Fruit fly (Drosophila melanogaster) whole organism, wandering third instar larva: ENCODE measurements around the gene Swt1.

Source experiments
- Abd-B ChIP-seq: fragments of >200 bp; optimal IDR thresholded peaks from 2 replicates; lab custom pipeline; 2017; ENCODE audit warnings: missing biosample characterization, missing genetic modification characterization
- CG32264 ChIP-seq: fragments of 200-800 bp; sonication (Bioruptor generic); optimal IDR thresholded peaks from 2 replicates; lab custom pipeline; 2016; ENCODE audit warnings: missing biosample characterization, missing genetic modification characterization
- CG9705 ChIP-seq: fragments of 200-800 bp; sonication (Bioruptor generic); optimal IDR thresholded peaks from 2 replicates; lab custom pipeline; 2018; ENCODE audit warnings: missing biosample characterization, mild to moderate bottlenecking, missing genetic modification characterization
- CrebA ChIP-seq: fragments of 200-800 bp; sonication (Bioruptor generic); optimal IDR thresholded peaks from 2 replicates; lab custom pipeline; 2016; ENCODE audit warnings: missing biosample characterization, mild to moderate bottlenecking, missing genetic modification characterization, borderline replicate concordance
- Dfd ChIP-seq: fragments of >200 bp; optimal IDR thresholded peaks from 2 replicates; lab custom pipeline; 2017; ENCODE audit warnings: missing biosample characterization, missing genetic modification characterization
- Dif ChIP-seq: fragments of 200-275, 200-300 bp; sonication (Bioruptor generic); optimal IDR thresholded peaks from 2 replicates; lab custom pipeline; 2018; ENCODE audit warnings: missing biosample characterization, missing genetic modification characterization; ENCODE audit not compliant: partially characterized antibody
- GATAd ChIP-seq: sonication (Bioruptor generic); optimal IDR thresholded peaks from 2 replicates; lab custom pipeline; 2016; ENCODE audit warnings: missing biosample characterization, missing genetic modification characterization
- HLH106 ChIP-seq: fragments of 200-800 bp; optimal IDR thresholded peaks from 3 replicates; lab custom pipeline; 2019; ENCODE audit warnings: missing biosample characterization, mild to moderate bottlenecking, missing genetic modification characterization, moderate library complexity
- Hnf4 ChIP-seq: fragments of 200-800 bp; sonication (Bioruptor generic); optimal IDR thresholded peaks from 2 replicates; lab custom pipeline; 2016; ENCODE audit warnings: missing biosample characterization, mild to moderate bottlenecking, missing genetic modification characterization
- Hr78 ChIP-seq: fragments of >200 bp; optimal IDR thresholded peaks from 2 replicates; lab custom pipeline; 2017; ENCODE audit warnings: missing biosample characterization, missing genetic modification characterization
- Hr83 ChIP-seq: fragments of 200-300 bp; sonication (Bioruptor generic); optimal IDR thresholded peaks from 2 replicates; lab custom pipeline; 2016; ENCODE audit warnings: missing biosample characterization, mild to moderate bottlenecking, missing genetic modification characterization, moderate library complexity; ENCODE audit not compliant: poor library complexity, severe bottlenecking
- Jra ChIP-seq: sonication (Bioruptor generic); optimal IDR thresholded peaks from 2 replicates; lab custom pipeline; 2016; ENCODE audit warnings: missing biosample characterization, missing genetic modification characterization
- Mio ChIP-seq: sonication (Bioruptor generic); optimal IDR thresholded peaks from 2 replicates; lab custom pipeline; 2016; ENCODE audit warnings: missing biosample characterization, missing genetic modification characterization
- Myc ChIP-seq: fragments of >200 bp; optimal IDR thresholded peaks from 2 replicates; lab custom pipeline; 2017
- N ChIP-seq: fragments of >200 bp; optimal IDR thresholded peaks from 2 replicates; lab custom pipeline; 2018; ENCODE audit warnings: missing biosample characterization, missing external identifiers, missing genetic modification characterization
- OdsH ChIP-seq: fragments of 200-800 bp; sonication (Bioruptor generic); optimal IDR thresholded peaks from 2 replicates; lab custom pipeline; 2016; ENCODE audit warnings: missing biosample characterization, mild to moderate bottlenecking, missing genetic modification characterization
- Rel ChIP-seq, 2 experiments: fragments of 200-800 bp; sonication (Bioruptor generic) in 1 of 2; optimal IDR thresholded peaks; 2 replicates in 1 of 2; 3 replicates in 1 of 2; lab custom pipeline; 2016 to 2019; ENCODE audit warnings: mild to moderate bottlenecking in 2 of 2, missing biosample characterization in 2 of 2, missing genetic modification characterization in 2 of 2, moderate library complexity in 1 of 2
- Sp1 ChIP-seq: fragments of 200-800 bp; sonication (Bioruptor generic); optimal IDR thresholded peaks from 3 replicates; lab custom pipeline; 2019; ENCODE audit warnings: missing biosample characterization, mild to moderate bottlenecking, missing genetic modification characterization, moderate library complexity
- Vsx2 ChIP-seq: fragments of 200-300, 225-300 bp; sonication (Bioruptor generic); optimal IDR thresholded peaks from 2 replicates; lab custom pipeline; 2018; ENCODE audit warnings: missing biosample characterization, missing genetic modification characterization; ENCODE audit not compliant: partially characterized antibody
- br ChIP-seq: fragments of 200-800 bp; sonication (Bioruptor generic); optimal IDR thresholded peaks from 2 replicates; lab custom pipeline; 2016; ENCODE audit warnings: missing biosample characterization, missing genetic modification characterization
- brk ChIP-seq: fragments of 200-800 bp; sonication (Bioruptor generic); optimal IDR thresholded peaks from 2 replicates; lab custom pipeline; 2016; ENCODE audit warnings: missing biosample characterization, mild to moderate bottlenecking, missing genetic modification characterization
- dmrt93B ChIP-seq: fragments of 200-800 bp; sonication (Bioruptor generic); optimal IDR thresholded peaks from 2 replicates; lab custom pipeline; 2018; ENCODE audit warnings: missing biosample characterization, mild to moderate bottlenecking, missing genetic modification characterization
- dsf ChIP-seq: sonication (Bioruptor generic); optimal IDR thresholded peaks from 2 replicates; lab custom pipeline; 2016; ENCODE audit warnings: missing biosample characterization, missing genetic modification characterization, borderline replicate concordance
- ey ChIP-seq: fragments of 200-800 bp; sonication (Bioruptor generic); optimal IDR thresholded peaks from 2 replicates; lab custom pipeline; 2016; ENCODE audit warnings: missing biosample characterization, missing genetic modification characterization
- foxo ChIP-seq, 2 experiments: fragments of 200-800 bp; sonication (Bioruptor generic); optimal IDR thresholded peaks; 2 replicates in 1 of 2; 3 replicates in 1 of 2; lab custom pipeline; 2016 to 2017; ENCODE audit warnings: missing biosample characterization in 2 of 2, missing genetic modification characterization in 2 of 2
- h ChIP-seq: fragments of 200-800 bp; sonication (Bioruptor generic); optimal IDR thresholded peaks from 3 replicates; lab custom pipeline; 2016; ENCODE audit warnings: missing biosample characterization, mild to moderate bottlenecking, missing genetic modification characterization
- jim ChIP-seq: fragments of 175-275, 200-325 bp; sonication (Bioruptor generic); optimal IDR thresholded peaks from 2 replicates; lab custom pipeline; 2016; ENCODE audit warnings: missing biosample characterization, mild to moderate bottlenecking, missing genetic modification characterization
- pan ChIP-seq: fragments of >200 bp; optimal IDR thresholded peaks from 2 replicates; lab custom pipeline; 2017
- psq ChIP-seq: fragments of 200-800 bp; sonication (Bioruptor generic); optimal IDR thresholded peaks from 3 replicates; lab custom pipeline; 2017; ENCODE audit warnings: missing biosample characterization, mild to moderate bottlenecking, missing genetic modification characterization, moderate library complexity
- rgr ChIP-seq: fragments of 200-800 bp; sonication (Bioruptor generic); optimal IDR thresholded peaks from 3 replicates; lab custom pipeline; 2016; ENCODE audit warnings: missing biosample characterization, mild to moderate bottlenecking, missing genetic modification characterization
- sage ChIP-seq: fragments of 200-800 bp; sonication (Bioruptor generic); optimal IDR thresholded peaks from 2 replicates; lab custom pipeline; 2016; ENCODE audit warnings: missing biosample characterization, mild to moderate bottlenecking, missing genetic modification characterization
- sv ChIP-seq: fragments of 200-800 bp; sonication (Bioruptor generic); optimal IDR thresholded peaks from 3 replicates; lab custom pipeline; 2016; ENCODE audit warnings: missing biosample characterization, missing genetic modification characterization
- tai ChIP-seq: sonication (Bioruptor generic); optimal IDR thresholded peaks from 2 replicates; lab custom pipeline; 2016; ENCODE audit warnings: missing biosample characterization, missing genetic modification characterization
- woc ChIP-seq: sonication (Bioruptor generic); optimal IDR thresholded peaks from 2 replicates; lab custom pipeline; 2016; ENCODE audit warnings: missing biosample characterization, mild to moderate bottlenecking, missing genetic modification characterization

Swt1 gene

DNA sequence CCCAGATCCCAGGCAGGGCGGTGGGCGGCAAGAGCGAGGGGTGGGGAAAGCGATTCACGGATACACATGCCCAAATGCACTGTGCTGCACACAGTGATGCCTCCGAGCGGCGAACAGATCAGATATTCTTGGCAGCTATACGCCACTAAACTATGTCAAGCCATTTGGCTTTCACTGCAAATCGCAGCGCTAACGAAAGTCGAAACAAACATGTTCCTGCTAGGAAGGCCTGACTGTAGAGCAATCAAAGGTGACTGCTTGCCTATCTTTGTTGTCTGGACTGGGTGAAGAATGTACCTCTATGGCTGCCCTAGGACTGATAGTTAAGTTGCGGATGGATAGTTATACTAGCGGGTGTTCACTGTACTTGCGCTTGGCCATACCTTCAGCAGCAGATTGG, 45.8 kb upstream of the Swt1 start:
- no peak for TF ChIP-seq Mio (GFP tag; lab: Kevin White, UChicago)
- peak; percentile 0 for TF ChIP-seq h (GFP tag; lab: Kevin White, UChicago)
- TF ChIP-seq Rel (GFP tag; optimal IDR thresholded peaks at IDR 0.05; lab: Kevin White, UChicago) = no peak
- TF ChIP-seq Rel (tag; optimal IDR thresholded peaks at IDR 0.05; lab: Kevin White, UChicago) = no peak
- TF ChIP-seq foxo (GFP tag; optimal IDR thresholded peaks at IDR 0.05; lab: Kevin White, UChicago) = peak in 1 of 2 experiments; percentile 26

DNA sequence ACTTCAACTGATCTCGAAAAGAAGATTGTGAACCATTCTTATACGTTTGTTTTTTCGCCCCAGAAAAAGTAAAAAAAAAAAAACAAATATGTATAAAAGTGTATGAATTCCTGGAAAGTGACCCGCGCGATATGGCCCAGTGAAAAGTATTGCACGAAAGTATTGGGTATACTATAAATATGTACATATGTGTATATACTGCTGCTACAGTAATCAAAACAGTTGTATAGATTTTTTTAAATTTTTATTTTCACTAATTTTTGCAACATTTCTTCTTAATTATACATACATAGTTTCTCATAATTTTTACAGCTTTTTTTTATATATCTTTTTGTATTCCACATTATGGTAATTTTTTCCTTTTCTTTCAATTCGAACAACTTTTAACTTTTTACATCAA, 39.9 kb upstream of the Swt1 start, which contains the start of gene CG43133:
TSS of gene CG43133 (minus strand) at position 11 of the 400 bp plus-strand sequence.
- TF ChIP-seq br (GFP tag; lab: Kevin White, UChicago) (no peak), Hr78 (no peak), Vsx2 (GFP tag; lab: Kevin White, UChicago) (no peak), brk (GFP tag; lab: Kevin White, UChicago) (no peak), Jra (GFP tag; lab: Kevin White, UChicago) (no peak), N (GFP tag; lab: Kevin White, UChicago) (no peak), woc (GFP tag; lab: Kevin White, UChicago) (no peak), ey (GFP tag; lab: Kevin White, UChicago) (no peak), Hnf4 (no peak), Rel (GFP tag; optimal IDR thresholded peaks at IDR 0.05; lab: Kevin White, UChicago) (no peak), Rel (tag; optimal IDR thresholded peaks at IDR 0.05; lab: Kevin White, UChicago) (no peak), CG32264 (GFP tag; lab: Kevin White, UChicago) (no peak), pan (lab: Kevin White, UChicago) (no peak), h (GFP tag; lab: Kevin White, UChicago) (no peak), CG9705 (GFP tag; lab: Kevin White, UChicago) (no peak), dsf (GFP tag; lab: Kevin White, UChicago) (no peak), sage (no peak), Myc (lab: Kevin White, UChicago) (no peak)

DNA sequence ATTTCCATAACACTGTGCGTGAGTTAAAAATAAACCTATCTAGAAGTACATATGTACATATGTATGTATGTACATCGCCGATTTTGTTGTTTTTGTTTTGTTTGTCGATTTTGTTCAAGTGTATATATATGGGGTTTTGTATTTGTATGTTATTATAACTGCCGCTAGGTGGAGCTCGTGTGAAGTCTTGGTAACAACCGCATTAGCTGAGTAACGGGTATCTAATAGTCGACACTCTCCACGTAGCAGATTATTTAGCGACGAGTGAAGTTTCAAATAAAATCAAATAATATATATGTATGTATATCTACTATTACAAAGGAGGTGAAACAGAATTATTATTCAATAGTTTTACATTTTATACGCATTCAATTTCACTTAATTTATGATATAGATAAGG, 39.0 kb upstream of the Swt1 start:
- TF ChIP-seq Sp1 (GFP tag; lab: Kevin White, UChicago) = no peak
- TF ChIP-seq jim (GFP tag; lab: Kevin White, UChicago) = no peak
- no peak for TF ChIP-seq Vsx2 (GFP tag; lab: Kevin White, UChicago)
- TF ChIP-seq Hnf4 = no peak
- TF ChIP-seq OdsH (GFP tag; lab: Kevin White, UChicago) = no peak

DNA sequence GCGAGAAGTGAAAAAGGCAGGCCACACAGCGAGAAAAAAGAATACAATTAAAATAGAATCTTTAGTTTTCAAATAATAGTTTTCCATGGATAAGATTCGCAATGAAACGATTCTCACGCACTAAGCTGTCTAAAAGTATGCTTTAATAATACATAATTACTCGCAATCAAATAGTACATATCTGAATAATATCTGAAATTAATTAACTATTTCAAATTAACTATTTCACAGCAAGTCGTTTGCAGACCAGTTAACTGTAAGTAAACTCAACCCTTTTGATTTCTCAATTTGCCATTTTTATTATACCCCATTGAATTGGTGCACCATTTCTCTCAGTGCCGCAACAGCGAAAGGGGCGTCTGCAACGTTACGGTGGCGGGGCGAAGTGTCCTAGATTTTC, 35.2 kb upstream of the Swt1 start:
- TF ChIP-seq rgr (GFP tag; lab: Kevin White, UChicago) = no peak
- TF ChIP-seq tai (GFP tag; lab: Kevin White, UChicago) = no peak
- TF ChIP-seq brk (GFP tag; lab: Kevin White, UChicago) = no peak
- no peak for TF ChIP-seq psq (GFP tag; lab: Kevin White, UChicago)
- no peak for TF ChIP-seq ey (GFP tag; lab: Kevin White, UChicago)
- TF ChIP-seq Hr83 (GFP tag; lab: Kevin White, UChicago) = no peak
- no peak for TF ChIP-seq CG32264 (GFP tag; lab: Kevin White, UChicago)
- no peak for TF ChIP-seq Mio (GFP tag; lab: Kevin White, UChicago)
- TF ChIP-seq GATAd (GFP tag; lab: Kevin White, UChicago) = no peak
- TF ChIP-seq Hr78 = no peak
- TF ChIP-seq h (GFP tag; lab: Kevin White, UChicago) = no peak
- TF ChIP-seq N (GFP tag; lab: Kevin White, UChicago) = no peak
- TF ChIP-seq dsf (GFP tag; lab: Kevin White, UChicago) = no peak
- TF ChIP-seq HLH106 (tag; lab: Kevin White, UChicago) = no peak
- TF ChIP-seq Dif (GFP tag; lab: Kevin White, UChicago) = no peak
- no peak for TF ChIP-seq Abd-B (GFP tag; lab: Kevin White, UChicago)
- no peak for TF ChIP-seq pan (lab: Kevin White, UChicago)

DNA sequence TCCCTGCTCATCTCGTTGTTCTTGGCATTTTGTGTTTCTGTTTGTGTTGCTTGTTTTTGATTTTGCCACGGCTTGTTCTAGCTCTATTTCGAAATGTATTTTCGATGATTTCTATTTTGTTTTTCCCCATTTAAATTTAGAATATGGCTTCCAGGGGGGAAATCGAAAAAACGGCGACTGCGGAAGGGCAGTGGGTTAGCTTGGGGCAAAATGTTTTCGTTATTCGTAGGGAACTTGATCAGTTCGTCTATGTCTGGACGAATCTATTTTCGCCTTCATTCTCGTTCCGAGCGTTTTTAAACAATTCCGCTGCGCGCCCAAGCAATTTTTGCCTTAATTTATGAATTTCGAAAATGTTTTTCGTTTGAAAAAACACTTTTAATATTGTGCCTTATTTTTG, 28.2 kb upstream of the Swt1 start:
- TF ChIP-seq jim (GFP tag; lab: Kevin White, UChicago) = no peak
- no peak for TF ChIP-seq woc (GFP tag; lab: Kevin White, UChicago)
- no peak for TF ChIP-seq Abd-B (GFP tag; lab: Kevin White, UChicago)
- no peak for TF ChIP-seq dmrt93B (GFP tag; lab: Kevin White, UChicago)
- no peak for TF ChIP-seq Jra (GFP tag; lab: Kevin White, UChicago)
- TF ChIP-seq Rel (GFP tag; optimal IDR thresholded peaks at IDR 0.05; lab: Kevin White, UChicago) = no peak
- TF ChIP-seq Rel (tag; optimal IDR thresholded peaks at IDR 0.05; lab: Kevin White, UChicago) = no peak
- TF ChIP-seq sv (GFP tag; lab: Kevin White, UChicago) = no peak
- TF ChIP-seq CrebA (GFP tag; lab: Kevin White, UChicago) = no peak
- TF ChIP-seq sage = no peak
- TF ChIP-seq Hr78 = no peak
- no peak for TF ChIP-seq Dif (GFP tag; lab: Kevin White, UChicago)
- TF ChIP-seq Dfd (GFP tag; lab: Kevin White, UChicago) = no peak
- TF ChIP-seq ey (GFP tag; lab: Kevin White, UChicago) = no peak
- no peak for TF ChIP-seq Mio (GFP tag; lab: Kevin White, UChicago)
- no peak for TF ChIP-seq HLH106 (tag; lab: Kevin White, UChicago)
